Worm (Caenorhabditis elegans) whole organism, mixed stage, embryonic: ENCODE measurements around the gene fbxa-5.

Experiments used
- ceh-39 ChIP-seq: fragments of 150-350 bp; optimal IDR thresholded peaks from 2 replicates; lab custom pipeline; 2014; ENCODE audit warnings: missing biosample characterization, missing genetic modification characterization
- ceh-83 ChIP-seq: fragments of 200-800 bp; sonication (Bioruptor generic); optimal IDR thresholded peaks from 2 replicates; lab custom pipeline; 2018; ENCODE audit warnings: mild to moderate bottlenecking, missing genetic modification characterization, missing compliant biosample characterization
- ces-1 ChIP-seq: fragments of 150-350 bp; optimal IDR thresholded peaks from 2 replicates; lab custom pipeline; 2014; ENCODE audit warnings: missing biosample characterization, missing genetic modification reagents, missing genetic modification characterization
- elt-3 ChIP-seq: fragments of 150-350 bp; optimal IDR thresholded peaks from 2 replicates; lab custom pipeline; 2014; ENCODE audit warnings: missing biosample characterization, missing genetic modification characterization
- ham-2 ChIP-seq: fragments of 200-800 bp; sonication (Bioruptor generic); optimal IDR thresholded peaks from 2 replicates; lab custom pipeline; 2018; ENCODE audit warnings: mild to moderate bottlenecking, missing genetic modification characterization, missing compliant biosample characterization
- hlh-1 ChIP-seq: fragments of 150-350 bp; optimal IDR thresholded peaks from 2 replicates; lab custom pipeline; 2014; ENCODE audit warnings: missing biosample characterization, missing genetic modification reagents, missing genetic modification characterization
- mep-1 ChIP-seq: fragments of 150-350 bp; optimal IDR thresholded peaks from 2 replicates; lab custom pipeline; 2017; ENCODE audit warnings: missing biosample characterization, missing genetic modification reagents, missing genetic modification characterization, inconsistent platforms
- nhr-2 ChIP-seq: fragments of 150-350 bp; optimal IDR thresholded peaks from 2 replicates; lab custom pipeline; 2014; ENCODE audit warnings: missing biosample characterization, missing genetic modification characterization
- nhr-237 ChIP-seq: fragments of 150-350 bp; optimal IDR thresholded peaks from 2 replicates; lab custom pipeline; 2014; ENCODE audit warnings: missing biosample characterization, missing genetic modification characterization
- nhr-28 ChIP-seq: fragments of 150-350 bp; optimal IDR thresholded peaks from 2 replicates; lab custom pipeline; 2014; ENCODE audit warnings: missing biosample characterization, missing genetic modification characterization
- nhr-76 ChIP-seq: sonication (generic microtip); optimal IDR thresholded peaks from 2 replicates; lab custom pipeline; 2017; ENCODE audit warnings: missing biosample characterization, missing genetic modification characterization
- pha-4 ChIP-seq: fragments of 150-350 bp; optimal IDR thresholded peaks from 2 replicates; lab custom pipeline; 2018; ENCODE audit warnings: missing biosample characterization, missing genetic modification reagents, missing genetic modification characterization
- unc-62 ChIP-seq: fragments of 150-350 bp; optimal IDR thresholded peaks from 2 replicates; lab custom pipeline; 2014; ENCODE audit warnings: missing biosample characterization, missing genetic modification reagents, missing genetic modification characterization
- zip-8 ChIP-seq: fragments of 150-350 bp; optimal IDR thresholded peaks from 2 replicates; lab custom pipeline; 2014; ENCODE audit warnings: missing biosample characterization, missing genetic modification characterization

DNA sequence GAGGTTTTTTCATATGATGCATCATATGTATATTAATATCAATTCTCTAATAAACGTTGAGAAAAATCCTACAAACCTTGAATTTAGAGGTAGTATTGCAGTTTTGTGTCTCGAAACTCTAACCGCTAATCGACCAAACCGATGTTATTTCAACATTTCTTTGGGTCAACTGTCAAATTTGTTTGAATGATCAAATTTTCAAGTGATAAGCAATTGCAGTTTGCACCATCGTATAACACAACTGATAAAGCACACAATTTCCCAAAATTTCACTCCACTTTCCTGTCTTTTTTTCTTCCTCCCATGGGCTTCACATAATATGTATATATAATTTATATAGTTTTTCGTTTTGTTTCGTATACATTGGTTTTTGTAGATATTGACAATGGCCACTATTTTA, 44.0 kb upstream of the fbxa-5 start, which contains the start of the genes fbxa-138 and Y82E9BR.5:
- no peak for TF ChIP-seq nhr-237
- no peak for TF ChIP-seq ceh-83 (GFP tag; lab: Kevin White, UChicago)
- no peak for TF ChIP-seq zip-8 (tag; lab: Kevin White, UChicago)
- no peak for TF ChIP-seq mep-1 (tag; lab: Kevin White, UChicago)
- TF ChIP-seq hlh-1 (tag; lab: Kevin White, UChicago), result no peak
- TF ChIP-seq pha-4 (tag; lab: Kevin White, UChicago), result no peak
- no peak for TF ChIP-seq nhr-2 (tag; lab: Kevin White, UChicago)
- TF ChIP-seq ces-1 (GFP tag; lab: Kevin White, UChicago), result no peak
- no peak for TF ChIP-seq elt-3 (tag; lab: Kevin White, UChicago)
- TF ChIP-seq ceh-39 (tag; lab: Kevin White, UChicago), result no peak
- TF ChIP-seq unc-62, result no peak
- TF ChIP-seq nhr-28 (tag; lab: Kevin White, UChicago), result no peak
- no peak for TF ChIP-seq nhr-76
- no peak for TF ChIP-seq ham-2 (GFP tag; lab: Kevin White, UChicago)
